Fruit fly (Drosophila melanogaster) whole organism, adult: Measurements from ENCODE around the gene CG7789.

ENCODE experiments used
- CG11617 ChIP-seq: fragments of 200-800 bp; sonication (Bioruptor generic); optimal IDR thresholded peaks from 2 replicates; lab custom pipeline; 2017; ENCODE audit warnings: mild to moderate bottlenecking, missing biosample characterization, missing genetic modification reagents, missing genetic modification characterization
- CG12768 ChIP-seq: fragments of 200-800 bp; sonication (Bioruptor generic); optimal IDR thresholded peaks from 2 replicates; lab custom pipeline; 2017; ENCODE audit warnings: missing biosample characterization, missing genetic modification characterization, mild to moderate bottlenecking, moderate library complexity, missing genetic modification reagents
- CG14711 ChIP-seq: fragments of 200-800 bp; sonication (Bioruptor generic); optimal IDR thresholded peaks from 2 replicates; lab custom pipeline; 2018; ENCODE audit warnings: missing biosample characterization, mild to moderate bottlenecking, missing genetic modification characterization, moderate library complexity
- CG1620 ChIP-seq: fragments of 200-800 bp; sonication (Bioruptor generic); optimal IDR thresholded peaks from 2 replicates; lab custom pipeline; 2016; ENCODE audit warnings: missing biosample characterization, missing genetic modification characterization
- CG33017 ChIP-seq: fragments of 200-800 bp; sonication (Bioruptor generic); optimal IDR thresholded peaks from 2 replicates; lab custom pipeline; 2018; ENCODE audit warnings: missing biosample characterization, mild to moderate bottlenecking, missing genetic modification characterization, moderate library complexity
- CG5204 ChIP-seq: fragments of 200-800 bp; sonication (Bioruptor generic); optimal IDR thresholded peaks from 2 replicates; lab custom pipeline; 2016; ENCODE audit warnings: missing biosample characterization, missing genetic modification characterization
- CG7045 ChIP-seq: fragments of 200-800 bp; sonication (Bioruptor generic); optimal IDR thresholded peaks from 2 replicates; lab custom pipeline; 2017; ENCODE audit warnings: missing biosample characterization, mild to moderate bottlenecking, missing genetic modification characterization
- CG7101 ChIP-seq: fragments of 200-800 bp; sonication (Bioruptor generic); optimal IDR thresholded peaks from 2 replicates; lab custom pipeline; 2018; ENCODE audit warnings: missing biosample characterization, mild to moderate bottlenecking, missing genetic modification characterization, moderate library complexity
- Clk ChIP-seq: fragments of 200-800 bp; sonication (Bioruptor generic); optimal IDR thresholded peaks from 2 replicates; lab custom pipeline; 2017; ENCODE audit warnings: missing biosample characterization, missing genetic modification characterization
- Crg-1 ChIP-seq: fragments of 200-800 bp; sonication (Bioruptor generic); optimal IDR thresholded peaks from 2 replicates; lab custom pipeline; 2016; ENCODE audit warnings: missing biosample characterization, missing genetic modification characterization
- Hr96 ChIP-seq: fragments of 200-800 bp; sonication (Bioruptor generic); optimal IDR thresholded peaks from 2 replicates; lab custom pipeline; 2016; ENCODE audit warnings: missing biosample characterization, missing genetic modification characterization
- Mnt ChIP-seq: fragments of 200-800 bp; sonication (Bioruptor generic); optimal IDR thresholded peaks from 2 replicates; lab custom pipeline; 2016; ENCODE audit warnings: missing biosample characterization, mild to moderate bottlenecking, missing genetic modification characterization
- bab1 ChIP-seq: fragments of 200-800 bp; sonication (Bioruptor generic); optimal IDR thresholded peaks from 3 replicates; lab custom pipeline; 2019; ENCODE audit warnings: missing biosample characterization, mild to moderate bottlenecking, missing genetic modification characterization, moderate library complexity
- cic ChIP-seq: fragments of 200-800 bp; sonication (Bioruptor generic); optimal IDR thresholded peaks from 2 replicates; lab custom pipeline; 2017; ENCODE audit warnings: missing biosample characterization, mild to moderate bottlenecking, missing genetic modification characterization, moderate library complexity
- cnc ChIP-seq, 2 experiments: fragments of >200 bp; optimal IDR thresholded peaks; 2 replicates each; lab custom pipeline; 2017
- kay ChIP-seq: fragments of 200-800 bp; sonication (Bioruptor generic); peaks from one replicate; lab custom pipeline; 2016; ENCODE audit warnings: missing biosample characterization, missing genetic modification characterization, borderline replicate concordance
- ovo ChIP-seq: fragments of 200-800 bp; sonication (Bioruptor generic); optimal IDR thresholded peaks from 2 replicates; lab custom pipeline; 2016; ENCODE audit warnings: missing biosample characterization, missing genetic modification characterization
- pad ChIP-seq: fragments of 200-800 bp; sonication (Bioruptor generic); optimal IDR thresholded peaks from 3 replicates; lab custom pipeline; 2017; ENCODE audit warnings: missing biosample characterization, missing genetic modification characterization, mild to moderate bottlenecking, moderate library complexity, missing genetic modification reagents
- tj ChIP-seq: fragments of 200-800 bp; sonication (Bioruptor generic); optimal IDR thresholded peaks from 3 replicates; lab custom pipeline; 2017; ENCODE audit warnings: missing biosample characterization, mild to moderate bottlenecking, missing genetic modification characterization, moderate library complexity
- toe ChIP-seq: fragments of 200-800 bp; sonication (Bioruptor generic); optimal IDR thresholded peaks from 2 replicates; lab custom pipeline; 2016; ENCODE audit warnings: missing biosample characterization, missing genetic modification characterization

The CG7789 gene

DNA sequence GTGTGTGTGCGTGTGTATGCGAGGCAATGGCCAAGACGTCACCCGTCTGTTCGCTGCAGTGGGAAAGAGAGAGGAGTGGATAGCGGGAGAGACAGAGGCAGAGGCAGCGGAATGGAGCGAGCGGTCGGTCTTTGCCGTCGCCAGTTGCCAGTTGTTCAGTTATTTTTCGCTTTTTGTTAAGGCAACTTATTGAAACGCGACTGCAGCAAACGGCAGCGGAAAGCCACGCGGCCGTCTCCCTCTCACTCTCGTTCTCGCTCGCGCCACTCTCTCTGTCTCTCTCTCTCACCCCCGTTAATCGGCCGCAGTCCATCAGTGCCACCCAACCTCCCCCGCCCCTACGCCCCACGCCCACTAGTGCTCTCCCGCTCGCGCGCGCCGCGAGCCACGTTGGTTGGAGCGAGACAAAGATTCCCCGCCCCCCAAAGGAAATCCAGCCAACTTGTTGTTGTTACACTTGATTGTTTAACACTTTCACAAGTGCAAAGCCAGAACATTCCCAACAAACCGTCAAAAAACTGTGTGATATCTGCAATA lies 30.1 kb upstream of the CG7789 start:
- TF ChIP-seq tj (GFP tag; lab: Kevin White, UChicago), result peak; percentile 83
- TF ChIP-seq pad, result peak; percentile 73
- TF ChIP-seq CG7101, result peak; percentile 5
- peak; percentile 91 for TF ChIP-seq CG12768
- no peak for TF ChIP-seq CG5204 (GFP tag; lab: Kevin White, UChicago)
- peak; percentile 23 for TF ChIP-seq bab1 (GFP tag; lab: Kevin White, UChicago)
- no peak for TF ChIP-seq CG1620 (GFP tag; lab: Kevin White, UChicago)
- TF ChIP-seq CG33017, result peak; percentile 50
- peak; percentile 88 for TF ChIP-seq cic (GFP tag; lab: Kevin White, UChicago)
- TF ChIP-seq ovo (GFP tag; lab: Kevin White, UChicago), result peak; percentile 49
- peak; percentile 79 for TF ChIP-seq Mnt (GFP tag; lab: Kevin White, UChicago)
- TF ChIP-seq Clk, result no peak

DNA sequence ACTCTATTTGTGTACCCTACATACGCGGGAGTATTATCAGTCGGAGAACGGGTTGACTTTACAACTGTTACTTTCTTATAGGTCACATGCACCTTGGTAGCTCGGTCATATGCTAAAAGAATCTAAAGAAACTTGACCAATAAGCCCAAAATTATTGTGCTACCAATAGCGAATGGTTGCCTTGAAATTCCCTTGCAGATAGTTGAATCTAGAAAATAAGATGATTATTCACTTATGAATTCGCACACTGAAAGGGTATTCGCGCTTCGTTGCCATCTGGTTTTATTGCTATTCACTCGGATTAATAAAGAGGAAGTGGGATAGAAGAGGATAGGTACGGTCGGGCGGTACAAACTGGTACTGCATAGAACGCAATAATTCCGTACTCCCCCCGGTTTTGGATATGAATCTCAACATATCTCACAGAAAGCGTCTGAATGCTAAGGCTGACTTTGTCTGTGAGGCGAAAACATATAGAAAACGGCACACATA lies 29.1 kb upstream of the CG7789 start:
- TF ChIP-seq bab1 (GFP tag; lab: Kevin White, UChicago), result peak; percentile 59
- TF ChIP-seq CG33017, result peak; percentile 74
- peak; percentile 83 for TF ChIP-seq CG12768
- no peak for TF ChIP-seq Crg-1 (GFP tag; lab: Kevin White, UChicago)
- peak in 1 of 2 experiments; percentile 8 for TF ChIP-seq cnc (optimal IDR thresholded peaks at IDR 0.05; lab: Kevin White, UChicago)
- TF ChIP-seq kay (GFP tag; lab: Kevin White, UChicago), result no peak
- peak; percentile 69 for TF ChIP-seq ovo (GFP tag; lab: Kevin White, UChicago)
- TF ChIP-seq Hr96 (GFP tag; lab: Kevin White, UChicago), result peak; percentile 75
- peak; percentile 88 for TF ChIP-seq CG11617 (GFP tag; lab: Kevin White, UChicago)
- no peak for TF ChIP-seq cic (GFP tag; lab: Kevin White, UChicago)
- peak; percentile 66 for TF ChIP-seq Clk
- peak; percentile 63 for TF ChIP-seq tj (GFP tag; lab: Kevin White, UChicago)
- peak; percentile 84 for TF ChIP-seq CG7101
- TF ChIP-seq pad, result peak; percentile 36
- peak; percentile 62 for TF ChIP-seq CG1620 (GFP tag; lab: Kevin White, UChicago)
- peak; percentile 55 for TF ChIP-seq CG14711 (tag; lab: Kevin White, UChicago)
- peak; percentile 87 for TF ChIP-seq toe (GFP tag; lab: Kevin White, UChicago)
- peak; percentile 93 for TF ChIP-seq CG5204 (GFP tag; lab: Kevin White, UChicago)
- peak; percentile 86 for TF ChIP-seq CG7045 (GFP tag; lab: Kevin White, UChicago)
- TF ChIP-seq Mnt (GFP tag; lab: Kevin White, UChicago), result peak; percentile 34

DNA sequence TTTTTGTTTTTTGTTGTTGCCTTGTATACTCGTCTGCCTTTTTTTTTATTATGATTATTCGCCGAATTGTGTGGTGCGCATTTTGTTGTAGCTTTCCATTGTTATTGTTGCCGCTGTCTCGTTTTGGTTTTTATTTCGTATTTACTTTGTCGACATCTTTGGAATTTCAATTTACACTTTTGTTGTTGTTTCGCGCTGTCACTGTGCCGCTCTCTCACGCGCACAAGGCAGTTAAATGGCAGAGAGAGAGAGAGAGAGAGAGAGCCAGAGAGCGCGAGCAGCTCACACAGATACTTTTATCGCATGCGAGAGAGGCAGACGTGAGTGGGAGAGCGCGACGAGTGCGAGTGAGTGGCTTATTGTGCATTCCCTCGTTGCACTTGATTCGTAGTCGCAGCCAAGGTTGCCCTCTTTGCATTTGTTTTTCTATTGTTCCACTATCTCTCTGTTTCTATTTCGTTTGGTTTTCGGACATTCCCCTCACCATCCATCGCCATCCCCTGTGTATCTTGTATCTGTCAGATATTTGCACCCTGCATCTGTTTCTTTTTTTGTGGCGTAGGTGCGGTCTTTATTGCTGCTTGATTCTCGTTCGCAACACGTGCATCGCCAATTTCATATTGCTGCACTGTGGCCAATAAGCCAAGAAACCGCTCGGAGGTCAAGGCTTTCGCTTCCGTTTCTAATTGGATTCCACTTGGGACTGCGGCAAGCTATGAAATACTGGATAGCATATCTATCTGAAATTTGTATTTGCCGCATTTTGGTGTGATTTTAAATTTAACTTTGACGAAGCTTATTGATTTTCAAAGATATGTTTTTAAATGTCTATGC lies 28.4 kb upstream of the CG7789 start:
- TF ChIP-seq Clk (no peak), kay (GFP tag; lab: Kevin White, UChicago) (no peak), cnc (optimal IDR thresholded peaks at IDR 0.05; lab: Kevin White, UChicago) (no peak), tj (GFP tag; lab: Kevin White, UChicago) (no peak), toe (GFP tag; lab: Kevin White, UChicago) (no peak), CG14711 (tag; lab: Kevin White, UChicago) (peak; percentile 68), CG5204 (GFP tag; lab: Kevin White, UChicago) (no peak), CG12768 (peak; percentile 8), Crg-1 (GFP tag; lab: Kevin White, UChicago) (peak; percentile 38), CG33017 (no peak), ovo (GFP tag; lab: Kevin White, UChicago) (no peak), cic (GFP tag; lab: Kevin White, UChicago) (peak; percentile 58), CG1620 (GFP tag; lab: Kevin White, UChicago) (no peak), CG7045 (GFP tag; lab: Kevin White, UChicago) (no peak), CG11617 (GFP tag; lab: Kevin White, UChicago) (no peak), bab1 (GFP tag; lab: Kevin White, UChicago) (no peak), Hr96 (GFP tag; lab: Kevin White, UChicago) (no peak), CG7101 (no peak), Mnt (GFP tag; lab: Kevin White, UChicago) (peak; percentile 62), pad (no peak)

DNA sequence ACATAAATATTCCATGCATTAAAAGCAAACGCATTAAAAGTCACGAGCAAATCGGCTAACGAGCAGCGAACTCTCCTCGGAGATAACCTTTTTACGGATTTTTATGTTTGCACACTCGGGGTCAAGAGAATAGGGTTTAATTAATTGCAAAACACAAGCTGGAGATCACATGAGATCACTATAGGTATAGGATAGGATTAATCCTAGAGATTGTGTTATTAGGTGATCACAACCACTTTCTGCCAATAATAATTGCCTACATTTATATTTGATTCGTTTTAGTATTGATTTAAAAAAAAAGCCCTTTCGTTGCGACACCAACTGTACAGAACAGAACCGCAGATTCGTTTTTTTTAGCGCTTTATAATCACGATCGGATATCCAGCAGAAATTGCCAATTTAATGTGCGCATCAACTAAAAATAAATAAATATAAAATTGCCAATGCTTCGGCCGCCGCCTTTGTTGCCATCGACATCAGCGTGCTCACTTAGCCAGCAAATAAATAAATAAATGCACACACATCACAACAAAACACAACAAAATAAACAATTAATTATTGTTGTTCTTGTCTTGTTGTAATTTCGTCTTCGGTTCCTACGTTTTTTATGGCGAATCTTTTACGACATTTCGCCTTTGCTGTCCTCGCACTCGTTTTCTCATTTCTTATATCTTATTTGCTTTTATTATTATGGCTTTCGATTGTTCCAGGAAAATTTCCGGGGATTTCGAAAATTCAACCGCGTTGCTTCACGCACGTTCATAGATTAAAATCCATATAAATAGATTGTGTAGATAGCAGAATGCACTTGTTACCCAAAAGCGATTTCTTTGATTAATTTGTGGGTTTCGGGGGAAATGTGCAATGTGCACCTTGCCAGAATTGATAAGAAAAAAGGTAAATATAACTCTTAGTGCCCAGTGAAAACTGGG lies 27.0 kb upstream of the CG7789 start:
- peak; percentile 62 for TF ChIP-seq tj (GFP tag; lab: Kevin White, UChicago)
- TF ChIP-seq CG12768, result no peak
- peak; percentile 1 for TF ChIP-seq Mnt (GFP tag; lab: Kevin White, UChicago)
- peak; percentile 3 for TF ChIP-seq Clk
- no peak for TF ChIP-seq CG7101

DNA sequence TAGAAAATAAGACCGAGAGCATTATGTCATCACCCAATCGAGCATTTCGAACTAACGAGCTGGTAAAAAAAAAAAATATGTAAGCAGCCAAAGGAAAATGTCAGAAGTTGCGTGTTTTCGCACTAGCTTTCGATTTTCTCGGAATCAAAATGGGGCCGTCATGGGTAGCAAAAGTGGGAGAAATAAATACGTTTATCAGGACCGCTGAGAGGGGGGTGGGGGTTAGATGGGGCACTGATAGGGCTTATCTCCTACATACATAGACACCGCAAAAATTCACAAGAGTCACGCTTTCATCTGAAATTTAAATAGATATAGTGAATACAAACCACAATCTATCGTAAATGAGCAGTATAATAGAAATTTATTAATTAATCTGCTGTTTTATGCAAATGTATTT lies 25.8 kb upstream of the CG7789 start:
- no peak for TF ChIP-seq CG33017
- TF ChIP-seq cic (GFP tag; lab: Kevin White, UChicago), result peak; percentile 31
